Worm (Caenorhabditis elegans) whole organism, L4/young adult: ENCODE measurements around the gene psa-3.

Source experiments
- W03F9.2 ChIP-seq: fragments of 150-350 bp; optimal IDR thresholded peaks from 2 replicates; lab custom pipeline; 2014; ENCODE audit warnings: missing biosample characterization, missing genetic modification characterization
- dao-5 ChIP-seq: sonication (generic microtip); optimal IDR thresholded peaks from 2 replicates; lab custom pipeline; 2016; ENCODE audit warnings: missing genotype, missing genetic modification characterization, moderate library complexity, missing compliant biosample characterization
- him-1 ChIP-seq: sonication (generic microtip); optimal IDR thresholded peaks from 2 replicates; lab custom pipeline; 2016; ENCODE audit warnings: missing genotype, missing genetic modification reagents, missing genetic modification characterization, missing compliant biosample characterization

ce11 chrX:15395723-15396122 lies 12.0 kb upstream of the psa-3 start:
- TF ChIP-seq him-1 (peak; percentile 46), dao-5 (no peak), W03F9.2 (no peak)
